Fruit fly (Drosophila melanogaster) whole organism, pupa: Measurements from ENCODE around the gene CG2652.

ENCODE experiments used
- CG10348 ChIP-seq: fragments of 200-800 bp; sonication (Bioruptor generic); IDR thresholded peaks from 2 replicates; pipeline ENCODE4 v1.3.6; 2022; ENCODE audit warnings: missing biosample characterization, missing genetic modification characterization
- CG12605 ChIP-seq: fragments of 200-800 bp; sonication (Bioruptor generic); IDR thresholded peaks from 2 replicates; pipeline ENCODE4 v1.3.6; 2022; ENCODE audit warnings: missing biosample characterization, missing genetic modification characterization
- CG13204 ChIP-seq: fragments of 200-800 bp; sonication (Bioruptor generic); optimal IDR thresholded peaks from 2 replicates; lab custom pipeline; 2018; ENCODE audit warnings: missing biosample characterization, mild to moderate bottlenecking, missing genetic modification characterization, moderate library complexity
- CG14655 ChIP-seq: fragments of 200-800 bp; sonication (Bioruptor generic); optimal IDR thresholded peaks from 3 replicates; lab custom pipeline; 2017; ENCODE audit warnings: mild to moderate bottlenecking, missing biosample characterization, missing genetic modification reagents, missing genetic modification characterization
- CG15710 ChIP-seq: fragments of 200-800 bp; sonication (Bioruptor generic); optimal IDR thresholded peaks from 2 replicates; lab custom pipeline; 2018; ENCODE audit warnings: missing biosample characterization, mild to moderate bottlenecking, missing genetic modification characterization, moderate library complexity
- CG17806 ChIP-seq: fragments of 200-800 bp; sonication (Bioruptor generic); optimal IDR thresholded peaks from 2 replicates; lab custom pipeline; 2018; ENCODE audit warnings: missing biosample characterization, mild to moderate bottlenecking, missing genetic modification characterization, moderate library complexity
- CG32121 ChIP-seq: fragments of 200-800 bp; sonication (Bioruptor generic); IDR thresholded peaks from 2 replicates; pipeline ENCODE4 v1.3.6; 2022; ENCODE audit warnings: missing biosample characterization, missing genetic modification characterization
- CG34367 ChIP-seq: fragments of 200-800 bp; sonication (Bioruptor generic); optimal IDR thresholded peaks from 2 replicates; lab custom pipeline; 2018; ENCODE audit warnings: missing biosample characterization, mild to moderate bottlenecking, missing genetic modification characterization
- CG4496 ChIP-seq: fragments of 200-800 bp; sonication (Bioruptor generic); IDR thresholded peaks from 3 replicates; pipeline ENCODE4 v1.3.6; 2022; ENCODE audit warnings: missing biosample characterization, missing genetic modification characterization
- CG8159 ChIP-seq: fragments of 200-800 bp; sonication (Bioruptor generic); optimal IDR thresholded peaks from 3 replicates; lab custom pipeline; 2018; ENCODE audit warnings: missing biosample characterization, mild to moderate bottlenecking, missing genetic modification characterization, moderate library complexity
- CG8301 ChIP-seq: fragments of 200-800 bp; sonication (Bioruptor generic); optimal IDR thresholded peaks from 2 replicates; lab custom pipeline; 2018; ENCODE audit warnings: missing biosample characterization, mild to moderate bottlenecking, missing genetic modification characterization
- CG9948 ChIP-seq: fragments of 200-800 bp; sonication (Bioruptor generic); optimal IDR thresholded peaks from 2 replicates; lab custom pipeline; 2018; ENCODE audit warnings: missing biosample characterization, mild to moderate bottlenecking, missing genetic modification characterization, moderate library complexity
- D1 ChIP-seq: fragments of 200-800 bp; sonication (Bioruptor generic); optimal IDR thresholded peaks from 2 replicates; lab custom pipeline; 2018; ENCODE audit warnings: missing biosample characterization, mild to moderate bottlenecking, missing genetic modification characterization, moderate library complexity
- EcR ChIP-seq: fragments of 200-800 bp; sonication (Bioruptor generic); optimal IDR thresholded peaks from 3 replicates; lab custom pipeline; 2019; ENCODE audit warnings: missing biosample characterization, missing genetic modification characterization, mild to moderate bottlenecking, moderate library complexity, missing genetic modification reagents
- Ets98B ChIP-seq: fragments of 200-800 bp; sonication (Bioruptor generic); IDR thresholded peaks from 2 replicates; pipeline ENCODE4 v1.3.6; 2022; ENCODE audit warnings: missing biosample characterization, missing genetic modification characterization
- Pif1A ChIP-seq: fragments of 200-800 bp; sonication (Bioruptor generic); optimal IDR thresholded peaks from 3 replicates; lab custom pipeline; 2016; ENCODE audit warnings: missing biosample characterization, missing genetic modification characterization
- Pif1B ChIP-seq: fragments of 200-800 bp; sonication (Bioruptor generic); optimal IDR thresholded peaks from 3 replicates; lab custom pipeline; 2016; ENCODE audit warnings: missing biosample characterization, missing genetic modification characterization
- Snoo ChIP-seq: fragments of 200-800 bp; sonication (Bioruptor generic); optimal IDR thresholded peaks from 3 replicates; lab custom pipeline; 2017; ENCODE audit warnings: missing biosample characterization, mild to moderate bottlenecking, missing genetic modification characterization, inconsistent platforms
- fd96Ca ChIP-seq: fragments of 200-800 bp; sonication (Bioruptor generic); IDR thresholded peaks from 3 replicates; pipeline ENCODE4 v1.3.6; 2022; ENCODE audit warnings: missing biosample characterization, missing genetic modification characterization
- gl ChIP-seq: fragments of 200-800 bp; sonication (Bioruptor generic); optimal IDR thresholded peaks from 2 replicates; lab custom pipeline; 2018; ENCODE audit warnings: missing biosample characterization, mild to moderate bottlenecking, missing genetic modification characterization
- rn ChIP-seq: fragments of 200-800 bp; sonication (Bioruptor generic); IDR thresholded peaks from 2 replicates; pipeline ENCODE4 v1.3.6; 2022; ENCODE audit warnings: missing biosample characterization, missing genetic modification characterization

Gene CG2652

DNA sequence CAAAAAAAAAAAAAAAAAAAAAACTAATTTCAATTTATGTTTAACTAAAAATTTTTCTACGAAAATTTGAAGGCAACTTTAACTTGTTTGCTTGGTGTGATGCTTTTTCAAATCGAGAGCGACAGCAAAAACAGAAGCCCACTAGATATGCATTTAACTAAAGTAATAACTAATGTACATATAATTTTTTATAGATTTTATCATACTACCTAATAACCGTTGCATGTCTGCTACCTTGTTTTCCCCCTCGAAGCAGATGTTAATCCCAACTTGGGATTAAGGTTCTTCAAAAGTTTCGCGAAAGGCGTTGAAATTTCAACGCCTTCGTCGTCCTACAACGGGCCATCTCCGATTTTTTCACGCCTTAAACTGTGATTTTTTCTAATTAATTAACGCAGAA, at the start of gene CG2652:
Gene CG2652, minus strand, starts transcription at position 101 of the 400 bp plus-strand sequence.
- no peak for TF ChIP-seq CG4496 (GFP tag; lab: Robert Waterston, UW)

DNA sequence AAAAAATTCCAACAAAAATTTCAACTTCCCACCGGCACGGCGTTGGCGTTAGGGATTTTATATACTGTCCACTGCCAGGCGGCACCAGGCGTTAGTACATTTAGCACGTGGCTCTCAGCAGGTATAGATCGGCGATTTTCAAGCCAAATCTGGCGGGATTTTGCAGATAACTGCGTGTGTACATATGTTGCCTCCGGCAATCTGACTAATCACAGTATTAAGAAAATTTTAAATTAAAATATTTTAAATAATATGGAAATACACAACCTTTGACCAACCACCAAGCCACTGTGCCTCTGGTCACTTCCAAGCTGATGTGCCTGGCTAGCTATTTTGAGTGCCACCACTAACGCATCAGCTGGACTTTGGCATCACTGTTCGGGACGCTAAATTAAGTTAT, 49.4 kb upstream of the CG2652 start, which contains the start of the genes ttm50 and CG2712:
Gene ttm50, minus strand, starts transcription at position 64 of the 400 bp plus-strand sequence.
Gene CG2712, plus strand, starts transcription at position 343 of the 400 bp plus-strand sequence.
- no peak for TF ChIP-seq Pif1B
- TF ChIP-seq gl (tag; lab: Kevin White, UChicago), result no peak
- no peak for TF ChIP-seq CG8301 (tag; lab: Kevin White, UChicago)
- TF ChIP-seq fd96Ca (GFP tag; lab: Robert Waterston, UW), result peak; percentile 52; the same call in 1 of the 3 replicates
- TF ChIP-seq CG14655, result no peak
- TF ChIP-seq Snoo, result no peak
- no peak for TF ChIP-seq D1 (tag; lab: Kevin White, UChicago)
- no peak for TF ChIP-seq CG10348 (GFP tag; lab: Robert Waterston, UW)
- no peak for TF ChIP-seq Ets98B (GFP tag; lab: Robert Waterston, UW)
- TF ChIP-seq CG13204 (GFP tag; lab: Kevin White, UChicago), result no peak
- TF ChIP-seq CG9948, result peak; percentile 16
- peak; percentile 61; the same call in 2 of the 3 replicates for TF ChIP-seq CG4496 (GFP tag; lab: Robert Waterston, UW)
- TF ChIP-seq Pif1A, result no peak
- no peak for TF ChIP-seq rn (GFP tag; lab: Robert Waterston, UW)
- peak; percentile 19 for TF ChIP-seq CG17806 (tag; lab: Kevin White, UChicago)
- peak; percentile 59 for TF ChIP-seq CG15710 (tag; lab: Kevin White, UChicago)
- TF ChIP-seq CG8159 (tag; lab: Kevin White, UChicago), result peak; percentile 61
- no peak; the same call in 1 of the 2 replicates for TF ChIP-seq CG32121 (GFP tag; lab: Robert Waterston, UW)
- TF ChIP-seq EcR (GFP tag; lab: Kevin White, UChicago), result no peak
- TF ChIP-seq CG12605 (GFP tag; lab: Robert Waterston, UW), result no peak
- TF ChIP-seq CG34367 (tag; lab: Kevin White, UChicago), result peak; percentile 40

DNA sequence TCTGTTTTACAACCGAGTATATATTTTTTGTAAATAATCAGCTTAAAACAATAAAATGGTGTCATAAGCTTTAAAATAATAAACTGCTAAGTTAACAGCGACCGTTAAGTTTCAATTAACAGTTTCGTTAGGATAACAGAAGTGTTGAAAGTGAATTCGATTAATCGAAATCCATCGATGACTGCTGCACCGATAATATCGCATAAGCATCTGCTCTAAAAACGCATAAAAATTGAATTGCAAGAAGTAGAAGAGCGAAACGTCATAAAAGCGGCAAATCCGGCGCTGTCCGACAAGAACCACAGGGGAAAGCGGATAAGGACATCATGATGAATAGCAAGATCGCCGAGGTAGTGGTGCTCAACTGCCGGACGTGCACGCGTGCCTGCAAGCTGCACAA, 44.8 kb upstream of the CG2652 start, which contains the start of gene dwg:
Gene dwg, plus strand, starts transcription at position 193 of the 400 bp plus-strand sequence.
- TF ChIP-seq Pif1A, result no peak
- no peak for TF ChIP-seq CG14655
- TF ChIP-seq CG8159 (tag; lab: Kevin White, UChicago), result no peak
- TF ChIP-seq CG8301 (tag; lab: Kevin White, UChicago), result no peak
- TF ChIP-seq CG9948, result no peak
- TF ChIP-seq, all 21 proteins: peak for 0

DNA sequence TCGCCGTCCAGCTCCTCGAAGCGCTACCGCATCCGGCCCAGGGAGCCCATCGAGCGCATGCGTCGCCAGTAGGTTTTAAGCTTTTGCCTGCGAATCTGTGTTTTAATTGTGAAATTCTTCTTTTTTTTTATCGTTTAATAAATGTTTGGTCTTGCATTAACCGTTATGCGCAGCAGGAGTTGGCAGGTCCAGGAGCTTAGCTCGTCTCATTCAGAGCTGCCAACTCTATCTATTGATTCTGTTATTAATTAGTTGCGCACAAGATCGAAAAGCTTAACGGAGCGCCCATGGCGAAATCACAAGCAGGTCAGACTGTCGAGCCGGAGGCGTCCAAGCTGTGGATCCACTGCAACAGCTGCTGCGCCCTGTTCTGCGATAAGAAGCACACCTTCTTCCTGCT, 43.7 kb upstream of the CG2652 start, which contains the start of gene vilya:
Gene vilya, plus strand, starts transcription at position 259 of the 400 bp plus-strand sequence.
- TF ChIP-seq CG14655 (no peak), CG13204 (GFP tag; lab: Kevin White, UChicago) (no peak), EcR (GFP tag; lab: Kevin White, UChicago) (no peak), Pif1A (no peak), Ets98B (GFP tag; lab: Robert Waterston, UW) (no peak)
- TF ChIP-seq, all 21 proteins: peak for 0

DNA sequence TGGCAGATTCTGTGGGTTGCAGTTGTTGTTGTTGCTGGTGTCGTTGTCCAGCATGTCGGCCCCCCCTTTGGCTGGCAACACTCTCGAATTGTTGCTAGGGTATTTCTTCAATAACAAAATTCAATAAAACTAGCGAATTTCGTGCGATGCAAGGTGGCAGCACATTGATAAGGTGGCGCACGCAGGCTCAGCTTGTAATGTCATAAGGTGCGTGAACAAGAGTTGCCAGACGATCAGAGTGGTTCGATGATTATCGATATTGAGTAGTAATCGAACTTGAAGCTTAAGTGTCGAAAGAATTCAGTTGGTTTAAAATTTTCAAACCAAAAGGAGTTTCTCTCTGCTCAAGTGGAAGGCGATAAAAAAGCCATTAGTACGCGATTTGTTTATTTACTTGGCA, 37.4 kb upstream of the CG2652 start, which contains the start of gene CG2701:
Gene CG2701, minus strand, starts transcription at position 206 of the 400 bp plus-strand sequence.
- TF ChIP-seq fd96Ca (GFP tag; lab: Robert Waterston, UW) (no peak), rn (GFP tag; lab: Robert Waterston, UW) (no peak), CG12605 (GFP tag; lab: Robert Waterston, UW) (no peak), CG13204 (GFP tag; lab: Kevin White, UChicago) (no peak), D1 (tag; lab: Kevin White, UChicago) (no peak), CG32121 (GFP tag; lab: Robert Waterston, UW) (no peak), gl (tag; lab: Kevin White, UChicago) (no peak), CG8301 (tag; lab: Kevin White, UChicago) (no peak), CG15710 (tag; lab: Kevin White, UChicago) (no peak), Ets98B (GFP tag; lab: Robert Waterston, UW) (no peak), CG17806 (tag; lab: Kevin White, UChicago) (no peak)

DNA sequence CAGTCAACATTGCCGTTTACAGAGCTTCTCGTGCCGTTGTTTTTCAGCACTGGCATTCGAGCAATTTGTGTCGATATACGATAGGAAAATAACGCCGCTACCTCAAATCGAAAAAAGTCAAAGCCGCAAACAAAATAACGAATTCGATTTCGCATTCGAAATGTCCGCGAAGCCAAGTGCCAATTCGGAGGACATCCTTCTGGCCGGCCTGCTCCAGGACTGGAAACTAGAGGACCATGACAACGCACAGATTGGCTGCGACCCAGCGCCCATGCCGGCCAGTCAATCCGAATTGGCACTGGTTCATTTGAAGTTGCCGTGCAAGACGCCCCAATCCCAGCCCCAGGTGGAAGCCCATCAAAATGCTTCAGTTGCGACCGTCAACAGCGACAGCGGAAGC, 32.0 kb upstream of the CG2652 start:
- 0 out of 2 replicates have a peak, but pooled peaks have one; percentile 8 for TF ChIP-seq Ets98B (GFP tag; lab: Robert Waterston, UW)
- no peak for TF ChIP-seq D1 (tag; lab: Kevin White, UChicago)
- peak; percentile 54; the same call in 1 of the 3 replicates for TF ChIP-seq fd96Ca (GFP tag; lab: Robert Waterston, UW)
- TF ChIP-seq CG4496 (GFP tag; lab: Robert Waterston, UW), result 0 out of 3 replicates have a peak, but pooled peaks have one; percentile 17

DNA sequence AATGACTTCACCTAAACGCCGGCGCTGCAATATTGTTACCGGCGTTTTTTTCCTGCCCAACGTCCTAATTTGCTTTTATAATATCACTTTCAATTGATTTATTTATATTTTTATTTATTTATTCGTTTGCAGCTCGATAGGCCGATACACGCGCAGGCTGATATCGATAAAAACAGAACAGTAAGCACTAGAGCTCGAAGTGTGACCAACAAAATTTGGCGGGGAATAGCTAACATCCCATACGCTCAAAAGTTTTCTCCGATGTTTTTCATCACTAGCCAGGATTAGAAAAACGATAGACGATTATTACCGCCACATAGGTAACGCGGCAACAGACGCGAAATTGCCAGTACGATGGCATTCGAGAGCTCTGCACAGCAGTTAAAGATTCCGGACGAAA, 31.0 kb upstream of the CG2652 start, which contains the start of the genes CG2685 and CG2694:
Gene CG2685, minus strand, starts transcription at position 185 of the 400 bp plus-strand sequence.
Gene CG2694, plus strand, starts transcription at position 304 of the 400 bp plus-strand sequence.
- no peak for TF ChIP-seq Ets98B (GFP tag; lab: Robert Waterston, UW)
- TF ChIP-seq D1 (tag; lab: Kevin White, UChicago), result no peak
- no peak for TF ChIP-seq CG8301 (tag; lab: Kevin White, UChicago)
- no peak for TF ChIP-seq CG14655
- no peak for TF ChIP-seq CG9948
- no peak for TF ChIP-seq CG8159 (tag; lab: Kevin White, UChicago)
- no peak for TF ChIP-seq CG13204 (GFP tag; lab: Kevin White, UChicago)
- TF ChIP-seq CG17806 (tag; lab: Kevin White, UChicago), result no peak
- TF ChIP-seq fd96Ca (GFP tag; lab: Robert Waterston, UW), result no peak
- no peak for TF ChIP-seq gl (tag; lab: Kevin White, UChicago)
- no peak for TF ChIP-seq rn (GFP tag; lab: Robert Waterston, UW)
- TF ChIP-seq CG10348 (GFP tag; lab: Robert Waterston, UW), result no peak
- TF ChIP-seq CG4496 (GFP tag; lab: Robert Waterston, UW), result no peak
- no peak for TF ChIP-seq Pif1A
- no peak for TF ChIP-seq CG34367 (tag; lab: Kevin White, UChicago)
- no peak for TF ChIP-seq CG32121 (GFP tag; lab: Robert Waterston, UW)
- TF ChIP-seq CG12605 (GFP tag; lab: Robert Waterston, UW), result no peak
- no peak for TF ChIP-seq Snoo
- no peak for TF ChIP-seq CG15710 (tag; lab: Kevin White, UChicago)
- no peak for TF ChIP-seq Pif1B
